Fruit fly (Drosophila melanogaster): ENCODE measurements around the gene Cka.
A peak's percentile ranks its signal among the peaks of the same experiment; 100 is the strongest.

Cka gene

dm6 chr2L:8042645-8043281, 12.2 kb downstream of the Cka start, which contains the start of gene RpL36A (continued):
- TF ChIP-seq Blimp-1 (GFP tag; optimal IDR thresholded peaks at IDR 0.05) (no peak), CG6163 (GFP tag; IDR thresholded peaks at IDR 0.05) (peak; percentile 32; the same call in 2 of the 3 replicates), CG31627 (GFP tag; optimal IDR thresholded peaks at IDR 0.05) (peak; percentile 59), Gug (GFP tag; IDR thresholded peaks at IDR 0.05) (no peak), topi (GFP tag; optimal IDR thresholded peaks at IDR 0.05) (no peak), CG3032 (tag; optimal IDR thresholded peaks at IDR 0.05) (no peak), dsx (GFP tag; optimal IDR thresholded peaks at IDR 0.05; ENCODE audit: poor library complexity, severe bottlenecking) (no peak), Hr4 (GFP tag; optimal IDR thresholded peaks at IDR 0.05) (no peak), fd85E (GFP tag; optimal IDR thresholded peaks at IDR 0.05) (no peak), Hr39 (GFP tag; optimal IDR thresholded peaks at IDR 0.05) (no peak), ss (GFP tag; optimal IDR thresholded peaks at IDR 0.05) (no peak), salr (GFP tag; optimal IDR thresholded peaks at IDR 0.05) (peak in 1 of 2 experiments; percentile 6), CG6808 (GFP tag; optimal IDR thresholded peaks at IDR 0.05) (no peak), cyc (GFP tag; optimal IDR thresholded peaks at IDR 0.05) (peak; percentile 32), eg (GFP tag; IDR thresholded peaks at IDR 0.05) (peak; percentile 60; the same call in 2 of the 3 replicates), Ets21C (GFP tag; optimal IDR thresholded peaks at IDR 0.05) (no peak), CG3919 (GFP tag; optimal IDR thresholded peaks at IDR 0.05) (no peak), Lpt (GFP tag; optimal IDR thresholded peaks at IDR 0.05) (no peak), CG11294 (GFP tag; IDR thresholded peaks at IDR 0.05) (no peak), Sox102F (GFP tag; optimal IDR thresholded peaks at IDR 0.05) (no peak), CG6854 (GFP tag; optimal IDR thresholded peaks at IDR 0.05) (peak; percentile 65), Sox14 (GFP tag; optimal IDR thresholded peaks at IDR 0.05) (no peak), svp (GFP tag) (no peak)

DNA sequence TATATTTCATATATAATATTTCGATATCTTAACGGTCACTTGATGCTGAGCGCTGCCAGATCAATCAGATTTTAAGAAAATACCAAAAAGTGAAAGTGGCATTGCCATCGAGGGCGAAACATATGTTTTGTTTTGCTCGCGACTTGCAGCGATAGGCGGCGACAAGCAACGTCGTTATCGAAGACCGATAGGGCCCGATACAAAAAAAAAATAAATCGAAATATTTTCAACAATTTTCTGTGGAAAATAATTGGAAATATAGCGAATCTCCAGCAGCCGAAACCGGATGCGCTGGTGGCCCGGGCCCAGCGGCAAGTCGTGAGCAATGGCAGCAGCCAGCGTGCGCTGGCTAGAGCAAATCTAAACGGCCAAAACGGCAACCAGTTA, 12.8 kb downstream of the Cka start, which contains the start of gene Megf8:
Gene Megf8, plus strand, starts transcription at position 190 of the 387 bp plus-strand sequence.
- TF ChIP-seq achi (GFP tag; optimal IDR thresholded peaks at IDR 0.05) (no peak), ss (GFP tag; optimal IDR thresholded peaks at IDR 0.05) (no peak), CG1621 (tag; optimal IDR thresholded peaks at IDR 0.05) (no peak), Hr38 (GFP tag; optimal IDR thresholded peaks at IDR 0.05) (no peak), Blimp-1 (GFP tag; optimal IDR thresholded peaks at IDR 0.05) (peak; percentile 100)

dm6 chr2L:8071112-8071976, 40.8 kb downstream of the Cka start, which contains the start of gene poe:
Gene poe (minus strand): TSS chr2L:8071624.
- TF ChIP-seq ss (GFP tag; optimal IDR thresholded peaks at IDR 0.05), result no peak
- TF ChIP-seq fd85E (GFP tag; optimal IDR thresholded peaks at IDR 0.05), result no peak
- TF ChIP-seq Gug (GFP tag; IDR thresholded peaks at IDR 0.05), result 0 out of 2 replicates have a peak, but pooled peaks have one; percentile 15
- TF ChIP-seq CG8119 (GFP tag; IDR thresholded peaks at IDR 0.05), result peak; percentile 76
- TF ChIP-seq CG11294 (GFP tag; IDR thresholded peaks at IDR 0.05), result peak; percentile 41
- TF ChIP-seq CG3032 (tag; optimal IDR thresholded peaks at IDR 0.05), result peak; percentile 69
- TF ChIP-seq cyc (GFP tag; optimal IDR thresholded peaks at IDR 0.05), result no peak
- peak; percentile 1 for TF ChIP-seq esn (GFP tag; optimal IDR thresholded peaks at IDR 0.05)
- peak; percentile 29 for TF ChIP-seq CG10631 (GFP tag; optimal IDR thresholded peaks at IDR 0.05)
- peak; percentile 20 for TF ChIP-seq CG6854 (GFP tag; optimal IDR thresholded peaks at IDR 0.05)
- TF ChIP-seq CG6163 (GFP tag; IDR thresholded peaks at IDR 0.05), result peak; percentile 65; the same call in 1 of the 3 replicates
- no peak for TF ChIP-seq CG6808 (GFP tag; optimal IDR thresholded peaks at IDR 0.05)
- TF ChIP-seq CG6792 (GFP tag; optimal IDR thresholded peaks at IDR 0.05), result no peak
- TF ChIP-seq CG15336 (GFP tag; IDR thresholded peaks at IDR 0.05), result peak; percentile 73
- no peak for TF ChIP-seq dac (GFP tag; optimal IDR thresholded peaks at IDR 0.05)
- no peak for TF ChIP-seq CG16779 (tag; optimal IDR thresholded peaks at IDR 0.05)
- no peak for TF ChIP-seq CG3919 (GFP tag; optimal IDR thresholded peaks at IDR 0.05)

Measured in whole organism, prepupa.